Worm (Caenorhabditis elegans) whole organism, early embryonic: ENCODE data around the gene ufbp-1.

Experiments
- B0310.2 ChIP-seq: sonication (generic microtip); optimal IDR thresholded peaks from 2 replicates; lab custom pipeline; 2016; ENCODE audit warnings: mild to moderate bottlenecking, missing genetic modification characterization, missing compliant biosample characterization
- ama-1 ChIP-seq: fragments of 150-350 bp; optimal IDR thresholded peaks from 2 replicates; lab custom pipeline; 2014
- flt-1 ChIP-seq: fragments of 200-800 bp; sonication (Bioruptor generic); IDR thresholded peaks from 2 replicates; pipeline ENCODE4 v1.3.6; 2022; ENCODE audit warnings: missing genetic modification characterization, missing compliant biosample characterization
- hmg-4 ChIP-seq: fragments of 200-800 bp; sonication (Bioruptor generic); optimal IDR thresholded peaks from 2 replicates; lab custom pipeline; 2018; ENCODE audit warnings: mild to moderate bottlenecking, missing genetic modification characterization, missing compliant biosample characterization
- pes-1 ChIP-seq: fragments of 200-800 bp; sonication (Bioruptor generic); IDR thresholded peaks from 2 replicates; pipeline ENCODE4 v1.3.6; 2022; ENCODE audit warnings: missing genetic modification reagents, missing genetic modification characterization, missing compliant biosample characterization
- scrt-1 ChIP-seq: fragments of 200-800 bp; sonication (Bioruptor generic); IDR thresholded peaks from 2 replicates; pipeline ENCODE4 v1.3.6; 2022; ENCODE audit warnings: missing genetic modification characterization, missing compliant biosample characterization
- sea-1 ChIP-seq: fragments of 200-800 bp; sonication (Bioruptor generic); conservative IDR thresholded peaks from 2 replicates; pipeline ENCODE4 v1.3.6; 2022; ENCODE audit warnings: missing genetic modification characterization, missing compliant biosample characterization
- tbx-11 ChIP-seq: fragments of 200-800 bp; sonication (Bioruptor generic); IDR thresholded peaks from 2 replicates; pipeline ENCODE4 v1.3.6; 2022; ENCODE audit warnings: missing genetic modification characterization, missing compliant biosample characterization
- tbx-37 ChIP-seq: fragments of 200-800 bp; sonication (Bioruptor generic); conservative IDR thresholded peaks from 2 replicates; pipeline ENCODE4 v1.3.6; 2022; ENCODE audit warnings: missing genetic modification reagents, missing genetic modification characterization, missing compliant biosample characterization
- tra-4 ChIP-seq: sonication (generic microtip); optimal IDR thresholded peaks from 2 replicates; lab custom pipeline; 2017; ENCODE audit warnings: missing genetic modification characterization, missing compliant biosample characterization

- TF ChIP-seq flt-1 (GFP tag; lab: Robert Waterston, UW), result no peak
- TF ChIP-seq ama-1, result no peak
- TF ChIP-seq sea-1 (GFP tag; lab: Robert Waterston, UW), result no peak
- TF ChIP-seq tra-4 (tag; lab: Kevin White, UChicago), result no peak
- TF ChIP-seq pes-1 (GFP tag; lab: Robert Waterston, UW), result no peak
- no peak for TF ChIP-seq tbx-11 (GFP tag; lab: Robert Waterston, UW)
- TF ChIP-seq scrt-1 (GFP tag; lab: Robert Waterston, UW), result no peak
- TF ChIP-seq hmg-4 (GFP tag; lab: Kevin White, UChicago), result no peak
- no peak for TF ChIP-seq B0310.2 (tag; lab: Kevin White, UChicago)
- TF ChIP-seq tbx-37, result no peak
Measured at ce11 chrIII:8439312-8439711, 4.1 kb downstream of the ufbp-1 start, which contains the start of gene pqn-96.
